Worm (Caenorhabditis elegans) whole organism, L4 larva: ENCODE results near the gene gst-27.
A peak's percentile ranks its signal among the peaks of the same experiment; 100 is the strongest.

Experiments used
- F37D6.2 ChIP-seq: sonication (generic microtip); optimal IDR thresholded peaks from 2 replicates; lab custom pipeline; 2016; ENCODE audit warnings: mild to moderate bottlenecking, missing genetic modification characterization, missing compliant biosample characterization
- arid-1 ChIP-seq: fragments of 200-800 bp; sonication (Bioruptor generic); conservative IDR thresholded peaks from 2 replicates; pipeline ENCODE4 v1.3.6; 2022; ENCODE audit warnings: missing genetic modification reagents, missing genetic modification characterization, missing compliant biosample characterization
- attf-4 ChIP-seq: sonication (generic microtip); optimal IDR thresholded peaks from 3 replicates; lab custom pipeline; 2017; ENCODE audit warnings: missing biosample characterization, missing genetic modification characterization
- ceh-44 ChIP-seq: fragments of 200-800 bp; sonication (Bioruptor generic); IDR thresholded peaks from 2 replicates; pipeline ENCODE4 v1.3.6; 2022; ENCODE audit warnings: missing genetic modification reagents, missing genetic modification characterization, missing compliant biosample characterization
- duxl-1 ChIP-seq: sonication (generic microtip); optimal IDR thresholded peaks from 2 replicates; lab custom pipeline; 2016; ENCODE audit warnings: mild to moderate bottlenecking, missing genetic modification characterization, moderate library complexity, missing compliant biosample characterization; ENCODE audit not compliant: poor library complexity
- dve-1 ChIP-seq: sonication (generic microtip); optimal IDR thresholded peaks from 2 replicates; lab custom pipeline; 2017; ENCODE audit warnings: antibody characterized with exemption, mild to moderate bottlenecking, missing genetic modification characterization, missing compliant biosample characterization; ENCODE audit not compliant: insufficient read depth
- egl-43 ChIP-seq: fragments of 200-800 bp; sonication (Bioruptor generic); IDR thresholded peaks from 2 replicates; pipeline ENCODE4 v1.3.6; 2022; ENCODE audit warnings: missing genetic modification reagents, missing genetic modification characterization, missing compliant biosample characterization
- fkh-10 ChIP-seq: fragments of 150-350 bp; optimal IDR thresholded peaks from 2 replicates; lab custom pipeline; 2014; ENCODE audit warnings: missing biosample characterization, missing genetic modification reagents, missing genetic modification characterization
- fos-1 ChIP-seq: fragments of 150-350 bp; optimal IDR thresholded peaks from 2 replicates; lab custom pipeline; 2014; ENCODE audit warnings: missing biosample characterization, missing genetic modification characterization
- lin-1 ChIP-seq: fragments of 200-800 bp; sonication (Bioruptor generic); IDR thresholded peaks from 2 replicates; pipeline ENCODE4 v1.3.6; 2022; ENCODE audit warnings: missing genetic modification reagents, missing genetic modification characterization, missing compliant biosample characterization
- lin-13 ChIP-seq: fragments of 150-350 bp; optimal IDR thresholded peaks from 2 replicates; lab custom pipeline; 2014; ENCODE audit warnings: missing biosample characterization, missing genetic modification reagents, missing genetic modification characterization
- mdt-29 ChIP-seq: fragments of 200-800 bp; sonication (Bioruptor generic); IDR thresholded peaks from 2 replicates; pipeline ENCODE4 v1.3.6; 2022; ENCODE audit warnings: missing genetic modification reagents, missing genetic modification characterization, missing compliant biosample characterization
- mep-1 ChIP-seq: fragments of 150-350 bp; sonication (generic microtip); optimal IDR thresholded peaks from 3 replicates; lab custom pipeline; 2014; ENCODE audit warnings: missing biosample characterization, missing genetic modification characterization
- nhr-77 ChIP-seq: fragments of 150-350 bp; optimal IDR thresholded peaks from 2 replicates; lab custom pipeline; 2014; ENCODE audit warnings: missing biosample characterization, missing genetic modification characterization
- pha-4 ChIP-seq, 2 experiments: fragments of 150-350 bp in 1 of 2; fragments of 200-800 bp in 1 of 2; sonication (Bioruptor generic) in 1 of 2; IDR thresholded peaks in 1 of 2; optimal IDR thresholded peaks in 1 of 2; 2 replicates each; pipeline versions ENCODE4 v1.3.6 to Lab custom; 2014 to 2022; ENCODE audit warnings: missing genetic modification characterization in 2 of 2, missing genetic modification reagents in 2 of 2, missing biosample characterization in 1 of 2, missing compliant biosample characterization in 1 of 2
- set-16 ChIP-seq: fragments of 200-800 bp; sonication (Bioruptor generic); IDR thresholded peaks from 2 replicates; pipeline ENCODE4 v1.3.6; 2022; ENCODE audit warnings: missing genetic modification reagents, missing genetic modification characterization, missing compliant biosample characterization
- skn-1 ChIP-seq: fragments of 150-350 bp; optimal IDR thresholded peaks from 2 replicates; lab custom pipeline; 2014; ENCODE audit warnings: missing biosample characterization, missing genetic modification characterization
- snpc-4 ChIP-seq: fragments of 150-350 bp; optimal IDR thresholded peaks from 2 replicates; lab custom pipeline; 2014; ENCODE audit warnings: missing biosample characterization, missing genetic modification characterization
- spr-1 ChIP-seq: sonication (generic microtip); optimal IDR thresholded peaks from 2 replicates; lab custom pipeline; 2016; ENCODE audit warnings: mild to moderate bottlenecking, missing genetic modification characterization, missing compliant biosample characterization
- spr-3 ChIP-seq: fragments of 200-800 bp; sonication (Bioruptor generic); optimal IDR thresholded peaks from 2 replicates; lab custom pipeline; 2018; ENCODE audit warnings: mild to moderate bottlenecking, missing genetic modification characterization, missing compliant biosample characterization
- zip-11 ChIP-seq: fragments of 200-800 bp; sonication (Bioruptor generic); IDR thresholded peaks from 2 replicates; pipeline ENCODE4 v1.3.6; 2022; ENCODE audit warnings: missing genetic modification characterization, missing compliant biosample characterization

The gst-27 gene

ce11 chrII:15119537-15120360 lies 45.8 kb downstream of the gst-27 start, which contains the start of gene arp-1 (continued):
- no peak for TF ChIP-seq F37D6.2 (tag; lab: Kevin White, UChicago)
- no peak for TF ChIP-seq fos-1
- no peak for TF ChIP-seq set-16 (GFP tag; lab: Robert Waterston, UW)
- TF ChIP-seq mdt-29 (GFP tag; lab: Robert Waterston, UW), result no peak
- TF ChIP-seq lin-1 (GFP tag; lab: Robert Waterston, UW), result no peak
- TF ChIP-seq zip-11 (GFP tag; lab: Robert Waterston, UW), result no peak
- peak; percentile 42 for TF ChIP-seq dve-1 (tag; lab: Kevin White, UChicago)
- no peak for TF ChIP-seq snpc-4 (tag; lab: Kevin White, UChicago)
- TF ChIP-seq skn-1, result no peak
- TF ChIP-seq nhr-77 (tag; lab: Kevin White, UChicago), result peak; percentile 24
- no peak for TF ChIP-seq ceh-44 (GFP tag; lab: Robert Waterston, UW)
- TF ChIP-seq spr-3 (GFP tag; lab: Kevin White, UChicago), result peak; percentile 92
- TF ChIP-seq mep-1 (tag; lab: Kevin White, UChicago), result peak; percentile 68
- TF ChIP-seq attf-4 (tag; lab: Kevin White, UChicago), result no peak
- no peak for TF ChIP-seq pha-4 (GFP tag; IDR thresholded peaks at IDR 0.05; lab: Robert Waterston, UW)
- peak; percentile 65 for TF ChIP-seq pha-4 (tag; optimal IDR thresholded peaks at IDR 0.05; lab: Kevin White, UChicago)
- peak; percentile 92 for TF ChIP-seq spr-1 (tag; lab: Kevin White, UChicago)
- no peak for TF ChIP-seq fkh-10 (GFP tag; lab: Kevin White, UChicago)
- no peak for TF ChIP-seq duxl-1 (tag; lab: Kevin White, UChicago)
- TF ChIP-seq arid-1, result no peak
- no peak for TF ChIP-seq egl-43 (GFP tag; lab: Robert Waterston, UW)
- peak; percentile 42 for TF ChIP-seq lin-13 (GFP tag; lab: Kevin White, UChicago)
- TF ChIP-seq, all 104 proteins: peak for 20
